Worm (Caenorhabditis elegans) whole organism, L4/young adult: ENCODE measurements around the gene srt-45.

ENCODE experiments used
- W03F9.2 ChIP-seq: fragments of 150-350 bp; optimal IDR thresholded peaks from 2 replicates; lab custom pipeline; 2014; ENCODE audit warnings: missing biosample characterization, missing genetic modification characterization
- him-1 ChIP-seq: sonication (generic microtip); optimal IDR thresholded peaks from 2 replicates; lab custom pipeline; 2016; ENCODE audit warnings: missing genotype, missing genetic modification reagents, missing genetic modification characterization, missing compliant biosample characterization

- TF ChIP-seq W03F9.2 (tag; lab: Kevin White, UChicago) = no peak
- TF ChIP-seq him-1 (tag; lab: Kevin White, UChicago) = no peak
Observed at ce11 chrV:19737458-19737857, 46.5 kb upstream of the srt-45 start, which contains the start of gene W04E12.7.
